Worm (Caenorhabditis elegans): ENCODE data around the gene ZC239.13.

ZC239.13 gene

DNA sequence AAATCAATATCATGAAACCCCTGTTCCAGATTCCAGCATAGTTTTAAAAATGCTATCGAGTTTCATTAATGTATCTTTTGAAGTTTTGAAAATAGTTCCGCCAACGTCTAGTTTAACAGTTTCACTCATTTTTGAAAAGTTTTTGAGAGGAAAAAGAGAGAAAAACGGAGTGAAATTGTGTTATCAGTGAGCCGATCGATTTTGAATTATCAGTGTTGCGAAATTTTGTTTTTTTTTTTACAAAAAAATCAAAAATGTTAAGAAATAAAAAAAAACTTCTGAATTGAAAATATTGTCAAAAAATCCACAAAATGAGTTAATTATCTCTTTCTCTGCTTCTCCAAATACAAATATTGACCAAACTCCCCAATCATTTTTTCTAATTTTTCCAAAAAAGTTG lies at the start of gene ZC239.13:
Gene ZC239.13, minus strand, starts transcription at position 154 of the 400 bp plus-strand sequence.
- TF ChIP-seq lsy-2 (tag; optimal IDR thresholded peaks at IDR 0.05): no peak
- no peak for TF ChIP-seq hlh-1 (tag; optimal IDR thresholded peaks at IDR 0.05)
- no peak for TF ChIP-seq ztf-11 (tag; optimal IDR thresholded peaks at IDR 0.05)
- TF ChIP-seq bed-3 (GFP tag; optimal IDR thresholded peaks at IDR 0.05): no peak
- TF ChIP-seq ceh-43 (GFP tag; optimal IDR thresholded peaks at IDR 0.05): no peak
- TF ChIP-seq mls-2 (tag; optimal IDR thresholded peaks at IDR 0.05): no peak
- TF ChIP-seq nhr-237 (tag; optimal IDR thresholded peaks at IDR 0.05): no peak
- no peak for TF ChIP-seq sptf-1 (tag; optimal IDR thresholded peaks at IDR 0.05)
- TF ChIP-seq zip-8 (tag; optimal IDR thresholded peaks at IDR 0.05): no peak
- TF ChIP-seq elt-3 (tag; optimal IDR thresholded peaks at IDR 0.05): no peak
- TF ChIP-seq nhr-2 (tag; optimal IDR thresholded peaks at IDR 0.05): no peak
- no peak for TF ChIP-seq ceh-83 (GFP tag; optimal IDR thresholded peaks at IDR 0.05)
- TF ChIP-seq unc-39 (tag; optimal IDR thresholded peaks at IDR 0.05): no peak

DNA sequence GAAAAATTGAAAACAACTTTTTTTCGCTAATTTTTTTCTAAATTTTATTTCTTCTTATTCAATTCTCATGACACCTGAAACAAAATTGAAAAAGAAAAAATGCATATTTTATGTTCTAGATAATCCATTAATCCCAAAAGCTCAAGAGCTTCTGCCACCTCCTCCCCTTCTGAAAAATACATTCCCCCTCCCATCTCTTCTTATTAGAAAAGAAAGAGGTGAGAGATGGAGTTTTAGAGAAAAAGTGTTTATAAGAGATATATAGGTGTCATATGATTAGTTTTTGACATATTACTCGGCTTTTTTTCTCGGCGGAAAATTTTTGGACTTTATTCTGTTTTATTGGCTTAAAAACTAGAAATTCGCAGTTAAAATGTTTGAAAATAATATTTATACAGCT lies 48.0 kb upstream of the ZC239.13 start:
- TF ChIP-seq tbx-8 (GFP tag; optimal IDR thresholded peaks at IDR 0.05) (no peak), lin-13 (tag; optimal IDR thresholded peaks at IDR 0.05) (no peak), pha-4 (tag; optimal IDR thresholded peaks at IDR 0.05) (no peak), nhr-28 (tag; optimal IDR thresholded peaks at IDR 0.05) (no peak), ceh-43 (GFP tag; optimal IDR thresholded peaks at IDR 0.05) (no peak), blmp-1 (tag; optimal IDR thresholded peaks at IDR 0.05) (no peak), sem-2 (GFP tag; optimal IDR thresholded peaks at IDR 0.05) (no peak), elt-3 (tag; optimal IDR thresholded peaks at IDR 0.05) (no peak), M03D4.4 (tag; optimal IDR thresholded peaks at IDR 0.05) (no peak), unc-39 (tag; optimal IDR thresholded peaks at IDR 0.05) (no peak), snpc-4 (tag; optimal IDR thresholded peaks at IDR 0.05) (no peak), bed-3 (GFP tag; optimal IDR thresholded peaks at IDR 0.05) (no peak), flh-1 (GFP tag; optimal IDR thresholded peaks at IDR 0.05) (no peak), mab-5 (tag; optimal IDR thresholded peaks at IDR 0.05) (no peak), ceh-39 (tag; optimal IDR thresholded peaks at IDR 0.05) (no peak), unc-62 (GFP tag; optimal IDR thresholded peaks at IDR 0.05) (no peak)

DNA sequence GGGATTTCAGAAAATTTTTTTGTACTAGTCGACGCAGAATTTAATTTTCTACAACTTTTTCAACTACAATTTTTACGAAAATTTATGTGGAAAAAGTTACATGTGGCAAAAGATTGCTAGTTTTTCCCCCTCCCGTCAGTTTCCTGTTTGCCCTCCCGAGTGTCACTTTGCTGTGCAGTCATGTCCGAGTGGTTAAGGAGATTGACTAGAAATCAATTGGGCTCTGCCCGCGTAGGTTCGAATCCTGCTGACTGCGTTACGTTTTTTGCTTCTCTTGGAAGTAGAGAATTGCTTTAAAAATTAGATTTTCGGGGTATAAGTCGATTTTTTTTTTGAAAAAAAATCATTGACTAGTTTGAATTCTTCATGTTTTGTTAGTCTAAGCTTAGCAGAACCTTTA lies 45.2 kb upstream of the ZC239.13 start:
- TF ChIP-seq lsy-2 (tag; optimal IDR thresholded peaks at IDR 0.05): no peak
- TF ChIP-seq ceh-83 (GFP tag; optimal IDR thresholded peaks at IDR 0.05): peak; percentile 53
- TF ChIP-seq drap-1 (GFP tag; optimal IDR thresholded peaks at IDR 0.05): peak; percentile 26
- TF ChIP-seq unc-62 (GFP tag; optimal IDR thresholded peaks at IDR 0.05): no peak
- no peak for TF ChIP-seq ceh-43 (GFP tag; optimal IDR thresholded peaks at IDR 0.05)
- no peak for TF ChIP-seq sptf-1 (tag; optimal IDR thresholded peaks at IDR 0.05)
- TF ChIP-seq unc-120 (tag; optimal IDR thresholded peaks at IDR 0.05; ENCODE audit: poor library complexity, severe bottlenecking): no peak
- TF ChIP-seq cnd-1 (tag; optimal IDR thresholded peaks at IDR 0.05): peak; percentile 30
- no peak for TF ChIP-seq bed-3 (GFP tag; optimal IDR thresholded peaks at IDR 0.05)
- TF ChIP-seq lin-32 (GFP tag; optimal IDR thresholded peaks at IDR 0.05): no peak
- no peak for TF ChIP-seq ceh-39 (tag; optimal IDR thresholded peaks at IDR 0.05)

DNA sequence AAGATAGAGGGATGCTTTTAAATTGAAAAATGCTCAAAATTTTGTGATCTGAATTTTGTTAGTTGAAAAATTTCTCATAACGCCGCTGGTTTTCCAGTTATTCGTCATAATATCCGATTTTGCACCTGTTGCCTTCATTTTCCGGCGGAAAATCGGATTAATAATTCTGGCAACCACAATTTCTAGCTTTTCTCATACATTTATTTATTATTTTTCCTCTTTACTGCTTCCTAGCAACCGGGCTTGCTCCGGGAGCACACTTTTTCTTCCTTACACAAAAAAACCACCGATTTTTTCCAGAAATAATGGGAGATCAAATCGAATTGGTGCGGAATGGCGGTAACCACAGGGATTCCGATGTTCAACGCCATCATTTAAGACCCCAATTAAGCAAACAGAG lies 44.7 kb upstream of the ZC239.13 start, which contains the start of gene F02E11.7:
Gene F02E11.7, plus strand, starts transcription at position 301 of the 400 bp plus-strand sequence.
- TF ChIP-seq drap-1 (GFP tag; optimal IDR thresholded peaks at IDR 0.05) (no peak), nhr-2 (tag; optimal IDR thresholded peaks at IDR 0.05) (no peak), cnd-1 (tag; optimal IDR thresholded peaks at IDR 0.05) (no peak), elt-3 (tag; optimal IDR thresholded peaks at IDR 0.05) (no peak), ceh-39 (tag; optimal IDR thresholded peaks at IDR 0.05) (no peak), flh-1 (GFP tag; optimal IDR thresholded peaks at IDR 0.05) (no peak), lsy-2 (tag; optimal IDR thresholded peaks at IDR 0.05) (no peak), bed-3 (GFP tag; optimal IDR thresholded peaks at IDR 0.05) (no peak), mab-5 (tag; optimal IDR thresholded peaks at IDR 0.05) (no peak), blmp-1 (tag; optimal IDR thresholded peaks at IDR 0.05) (no peak), lin-13 (tag; optimal IDR thresholded peaks at IDR 0.05) (no peak), hlh-1 (tag; optimal IDR thresholded peaks at IDR 0.05) (no peak), ham-2 (GFP tag; optimal IDR thresholded peaks at IDR 0.05) (no peak), nhr-28 (tag; optimal IDR thresholded peaks at IDR 0.05) (no peak), sptf-1 (tag; optimal IDR thresholded peaks at IDR 0.05) (no peak), nhr-76 (tag; optimal IDR thresholded peaks at IDR 0.05) (no peak), sem-2 (GFP tag; optimal IDR thresholded peaks at IDR 0.05) (no peak), lin-32 (GFP tag; optimal IDR thresholded peaks at IDR 0.05) (no peak)

DNA sequence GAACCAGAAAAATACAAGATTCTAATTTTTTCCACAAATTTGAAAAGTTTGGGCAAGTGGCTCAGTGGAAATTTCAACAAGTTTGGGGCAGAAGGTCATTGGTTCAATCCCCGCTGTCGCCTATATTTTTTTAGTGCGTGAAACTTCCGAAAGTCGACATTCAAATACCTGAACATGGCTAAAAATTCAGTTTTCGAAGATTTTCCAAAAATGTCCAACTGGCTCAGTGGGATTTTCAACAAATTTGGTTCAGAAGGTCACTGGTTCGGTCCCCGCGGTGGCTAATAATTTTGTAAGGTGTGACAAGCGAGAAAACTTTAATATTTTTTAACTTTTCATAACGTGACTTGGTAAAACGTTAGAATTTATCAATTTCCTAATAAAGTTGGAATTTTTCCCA lies 42.1 kb upstream of the ZC239.13 start:
- no peak for TF ChIP-seq bed-3 (GFP tag; optimal IDR thresholded peaks at IDR 0.05)
- no peak for TF ChIP-seq ham-2 (GFP tag; optimal IDR thresholded peaks at IDR 0.05)
- TF ChIP-seq unc-62 (GFP tag; optimal IDR thresholded peaks at IDR 0.05): no peak
- TF ChIP-seq lin-32 (GFP tag; optimal IDR thresholded peaks at IDR 0.05): no peak
- no peak for TF ChIP-seq snpc-4 (tag; optimal IDR thresholded peaks at IDR 0.05)
- no peak for TF ChIP-seq pha-4 (tag; optimal IDR thresholded peaks at IDR 0.05)
- no peak for TF ChIP-seq unc-39 (tag; optimal IDR thresholded peaks at IDR 0.05)
- no peak for TF ChIP-seq blmp-1 (tag; optimal IDR thresholded peaks at IDR 0.05)
- TF ChIP-seq ces-1 (GFP tag; optimal IDR thresholded peaks at IDR 0.05): no peak
- TF ChIP-seq cnd-1 (tag; optimal IDR thresholded peaks at IDR 0.05): no peak
- TF ChIP-seq nhr-28 (tag; optimal IDR thresholded peaks at IDR 0.05): no peak
